Fruit fly (Drosophila melanogaster) S2 (cell line): Measurements from ENCODE around the gene CG13931.

Experiments
- CG8478 ChIP-seq: fragments of >200 bp; optimal IDR thresholded peaks from 2 replicates; lab custom pipeline; 2018
- CTCF ChIP-seq, 2 experiments: fragments of >200 bp; optimal IDR thresholded peaks; 2 replicates each; lab custom pipeline; 2018

The CG13931 gene

dm6 chr3L:1702367-1702927, at the start of gene CG13931:
Gene CG13931, minus strand, starts transcription at chr3L:1702407.
- TF ChIP-seq CTCF (optimal IDR thresholded peaks at IDR 0.05; lab: Kevin White, UChicago) (no peak), CG8478 (lab: Kevin White, UChicago) (no peak)

- TF ChIP-seq CTCF (optimal IDR thresholded peaks at IDR 0.05; lab: Kevin White, UChicago) (no peak), CG8478 (lab: Kevin White, UChicago) (no peak)
Observed at dm6 chr3L:1748218-1748617, 46.0 kb upstream of the CG13931 start.

dm6 chr3L:1746338-1747199, 44.4 kb upstream of the CG13931 start, which contains the start of gene CG13921:
Gene CG13921, plus strand, starts transcription at chr3L:1746907.
- TF ChIP-seq CG8478 (lab: Kevin White, UChicago) (no peak), CTCF (optimal IDR thresholded peaks at IDR 0.05; lab: Kevin White, UChicago) (no peak)

DNA sequence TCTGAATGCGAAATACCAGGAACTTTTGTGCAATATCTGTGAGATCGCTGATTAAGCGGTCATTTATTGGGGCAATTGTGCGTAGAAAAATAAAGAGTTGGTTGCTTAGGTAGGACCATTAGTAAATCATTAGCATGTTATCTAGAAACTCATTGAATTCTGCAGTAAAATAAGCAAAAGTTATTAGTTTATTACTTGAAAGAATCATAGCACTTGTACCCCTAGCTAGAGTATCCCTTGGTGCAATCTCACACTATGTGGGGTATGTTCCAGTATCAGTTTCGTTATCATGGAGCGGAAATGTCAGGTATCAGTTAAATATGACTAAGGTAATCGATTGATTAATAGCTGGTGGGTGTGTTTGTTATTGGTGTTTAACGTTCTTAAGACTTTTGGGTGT, 43.2 kb upstream of the CG13931 start:
- TF ChIP-seq CTCF (optimal IDR thresholded peaks at IDR 0.05; lab: Kevin White, UChicago), result no peak
- no peak for TF ChIP-seq CG8478 (lab: Kevin White, UChicago)

DNA sequence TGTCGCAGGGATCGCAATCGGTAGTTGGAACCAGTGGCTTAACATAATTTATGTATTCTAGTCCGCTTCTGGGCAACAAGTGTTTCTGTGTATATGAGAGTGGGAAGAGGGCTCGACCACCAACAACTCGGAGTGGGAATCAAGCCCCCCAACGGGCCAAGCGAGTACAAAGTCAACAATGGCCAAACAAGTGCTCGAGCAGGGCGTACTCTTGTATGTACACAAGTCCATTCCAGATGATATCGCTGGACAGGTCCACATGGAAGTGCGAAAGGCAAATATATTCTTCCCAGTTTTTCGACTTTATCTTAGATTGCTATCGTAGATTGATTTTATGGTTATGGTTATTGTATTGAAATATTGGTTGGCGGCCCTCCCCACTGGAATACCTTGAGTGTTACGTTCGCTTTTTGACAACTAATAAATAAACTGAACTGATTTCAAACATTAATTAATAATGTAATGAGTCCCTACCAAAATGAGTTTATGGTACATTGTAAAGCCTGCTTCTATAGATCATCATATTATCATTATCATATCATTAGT, 40.4 kb upstream of the CG13931 start:
- TF ChIP-seq CG8478 (lab: Kevin White, UChicago), result no peak
- TF ChIP-seq CTCF (optimal IDR thresholded peaks at IDR 0.05; lab: Kevin White, UChicago), result no peak

dm6 chr3L:1741655-1742551, 39.7 kb upstream of the CG13931 start:
- TF ChIP-seq CG8478 (lab: Kevin White, UChicago) (no peak), CTCF (optimal IDR thresholded peaks at IDR 0.05; lab: Kevin White, UChicago) (no peak)

DNA sequence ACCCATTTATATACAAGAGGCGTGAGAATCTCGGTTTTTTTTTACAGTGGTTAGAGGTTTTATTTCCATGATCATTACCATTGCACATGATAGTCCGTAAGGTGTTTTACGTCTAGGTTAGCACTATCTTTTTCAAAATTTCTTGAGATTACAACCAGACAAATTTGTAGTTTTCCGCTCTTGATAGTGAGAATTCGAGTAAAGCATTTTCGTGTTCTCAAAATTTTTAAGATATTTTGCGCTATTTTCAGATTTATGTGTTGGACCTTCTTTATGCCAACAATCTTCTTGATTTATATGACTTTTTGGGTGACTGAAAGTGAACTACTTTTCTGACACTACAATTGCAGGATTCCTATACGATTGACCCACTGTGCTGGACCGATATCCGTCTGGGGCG, 38.9 kb upstream of the CG13931 start:
- no peak for TF ChIP-seq CG8478 (lab: Kevin White, UChicago)
- no peak for TF ChIP-seq CTCF (optimal IDR thresholded peaks at IDR 0.05; lab: Kevin White, UChicago)

- TF ChIP-seq CTCF (optimal IDR thresholded peaks at IDR 0.05; lab: Kevin White, UChicago) (no peak), CG8478 (lab: Kevin White, UChicago) (no peak)
Observed at dm6 chr3L:1740129-1740975, 38.1 kb upstream of the CG13931 start.

dm6 chr3L:1739522-1740128, 37.4 kb upstream of the CG13931 start:
- no peak for TF ChIP-seq CG8478 (lab: Kevin White, UChicago)
- no peak for TF ChIP-seq CTCF (optimal IDR thresholded peaks at IDR 0.05; lab: Kevin White, UChicago)

dm6 chr3L:1738375-1739328, 36.4 kb upstream of the CG13931 start, which contains the start of gene Gk2:
Gene Gk2, plus strand, starts transcription at chr3L:1738407.
- no peak for TF ChIP-seq CG8478 (lab: Kevin White, UChicago)
- TF ChIP-seq CTCF (optimal IDR thresholded peaks at IDR 0.05; lab: Kevin White, UChicago), result peak in 1 of 2 experiments; percentile 20

DNA sequence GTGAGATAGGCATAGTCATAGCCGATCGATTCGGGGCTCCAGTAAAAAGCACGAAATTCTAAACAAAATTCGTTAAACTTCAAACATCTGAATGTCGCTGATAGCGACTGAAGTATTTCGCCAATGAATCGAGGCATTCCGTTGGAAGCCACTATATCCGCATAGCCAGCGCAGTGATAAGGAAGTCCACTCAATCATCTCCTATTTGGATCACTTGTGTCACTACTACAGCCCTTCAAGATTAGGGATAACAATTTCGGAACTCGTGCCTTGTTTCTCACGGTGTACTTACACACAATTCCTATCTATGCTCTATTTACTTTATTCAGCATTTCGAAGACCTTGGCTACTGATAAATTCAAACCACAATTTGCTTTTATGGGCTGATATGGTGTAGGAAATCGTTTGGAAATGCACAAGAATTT, 35.7 kb upstream of the CG13931 start, which contains the start of gene PIG-Wb:
Gene PIG-Wb, minus strand, starts transcription at position 209 of the 425 bp plus-strand sequence.
- TF ChIP-seq CTCF (optimal IDR thresholded peaks at IDR 0.05; lab: Kevin White, UChicago), result no peak
- no peak for TF ChIP-seq CG8478 (lab: Kevin White, UChicago)

- TF ChIP-seq CTCF (optimal IDR thresholded peaks at IDR 0.05; lab: Kevin White, UChicago), result no peak
- TF ChIP-seq CG8478 (lab: Kevin White, UChicago), result no peak
Observed at dm6 chr3L:1735603-1736002, 33.4 kb upstream of the CG13931 start, which contains the start of gene Oseg4. Gene Oseg4, minus strand, starts transcription at chr3L:1735767.
